Fruit fly (Drosophila melanogaster) whole organism, pupa: Measurements from ENCODE around the gene Prx1.

Source experiments
- CG12605 ChIP-seq: fragments of 200-800 bp; sonication (Bioruptor generic); IDR thresholded peaks from 2 replicates; pipeline ENCODE4 v1.3.6; 2022; ENCODE audit warnings: missing biosample characterization, missing genetic modification characterization
- CG13204 ChIP-seq: fragments of 200-800 bp; sonication (Bioruptor generic); optimal IDR thresholded peaks from 2 replicates; lab custom pipeline; 2018; ENCODE audit warnings: missing biosample characterization, mild to moderate bottlenecking, missing genetic modification characterization, moderate library complexity
- CG14655 ChIP-seq: fragments of 200-800 bp; sonication (Bioruptor generic); optimal IDR thresholded peaks from 3 replicates; lab custom pipeline; 2017; ENCODE audit warnings: mild to moderate bottlenecking, missing biosample characterization, missing genetic modification reagents, missing genetic modification characterization
- CG17806 ChIP-seq: fragments of 200-800 bp; sonication (Bioruptor generic); optimal IDR thresholded peaks from 2 replicates; lab custom pipeline; 2018; ENCODE audit warnings: missing biosample characterization, mild to moderate bottlenecking, missing genetic modification characterization, moderate library complexity
- CG32121 ChIP-seq: fragments of 200-800 bp; sonication (Bioruptor generic); IDR thresholded peaks from 2 replicates; pipeline ENCODE4 v1.3.6; 2022; ENCODE audit warnings: missing biosample characterization, missing genetic modification characterization
- CG34367 ChIP-seq: fragments of 200-800 bp; sonication (Bioruptor generic); optimal IDR thresholded peaks from 2 replicates; lab custom pipeline; 2018; ENCODE audit warnings: missing biosample characterization, mild to moderate bottlenecking, missing genetic modification characterization
- CG4496 ChIP-seq: fragments of 200-800 bp; sonication (Bioruptor generic); IDR thresholded peaks from 3 replicates; pipeline ENCODE4 v1.3.6; 2022; ENCODE audit warnings: missing biosample characterization, missing genetic modification characterization
- CG8301 ChIP-seq: fragments of 200-800 bp; sonication (Bioruptor generic); optimal IDR thresholded peaks from 2 replicates; lab custom pipeline; 2018; ENCODE audit warnings: missing biosample characterization, mild to moderate bottlenecking, missing genetic modification characterization
- D1 ChIP-seq: fragments of 200-800 bp; sonication (Bioruptor generic); optimal IDR thresholded peaks from 2 replicates; lab custom pipeline; 2018; ENCODE audit warnings: missing biosample characterization, mild to moderate bottlenecking, missing genetic modification characterization, moderate library complexity
- EcR ChIP-seq: fragments of 200-800 bp; sonication (Bioruptor generic); optimal IDR thresholded peaks from 3 replicates; lab custom pipeline; 2019; ENCODE audit warnings: missing biosample characterization, missing genetic modification characterization, mild to moderate bottlenecking, moderate library complexity, missing genetic modification reagents
- Pif1A ChIP-seq: fragments of 200-800 bp; sonication (Bioruptor generic); optimal IDR thresholded peaks from 3 replicates; lab custom pipeline; 2016; ENCODE audit warnings: missing biosample characterization, missing genetic modification characterization
- fd96Ca ChIP-seq: fragments of 200-800 bp; sonication (Bioruptor generic); IDR thresholded peaks from 3 replicates; pipeline ENCODE4 v1.3.6; 2022; ENCODE audit warnings: missing biosample characterization, missing genetic modification characterization

dm6 chr3L:15161549-15161948, 46.1 kb upstream of the Prx1 start, which contains the start of gene CG6878:
- TF ChIP-seq D1 (tag; lab: Kevin White, UChicago) (no peak), CG8301 (no peak), CG13204 (GFP tag; lab: Kevin White, UChicago) (no peak), CG14655 (GFP tag; lab: Kevin White, UChicago) (no peak), fd96Ca (GFP tag; lab: Robert Waterston, UW) (no peak), CG4496 (GFP tag; lab: Robert Waterston, UW) (no peak), CG17806 (tag; lab: Kevin White, UChicago) (no peak), CG32121 (GFP tag; lab: Robert Waterston, UW) (no peak), CG12605 (GFP tag; lab: Robert Waterston, UW) (no peak), Pif1A (no peak), EcR (GFP tag; lab: Kevin White, UChicago) (no peak), CG34367 (tag; lab: Kevin White, UChicago) (no peak)
